Fruit fly (Drosophila melanogaster) Kc167 (cell line): ENCODE results near the gene CG8461.
A peak's percentile ranks its signal among the peaks of the same experiment; 100 is the strongest.

Experiments used
- Myc ChIP-seq: fragments of >200 bp; optimal IDR thresholded peaks from 2 replicates; lab custom pipeline; 2017; ENCODE audit warnings: missing external identifiers
- Sin3A ChIP-seq: fragments of >200 bp; optimal IDR thresholded peaks from 2 replicates; lab custom pipeline; 2018; ENCODE audit warnings: missing external identifiers
- h ChIP-seq: fragments of >200 bp; optimal IDR thresholded peaks from 3 replicates; lab custom pipeline; 2018; ENCODE audit warnings: missing external identifiers
- insv ChIP-seq: fragments of >200 bp; optimal IDR thresholded peaks from 3 replicates; lab custom pipeline; 2018; ENCODE audit warnings: missing external identifiers
- psq ChIP-seq: fragments of >200 bp; optimal IDR thresholded peaks from 2 replicates; lab custom pipeline; 2017; ENCODE audit warnings: missing external identifiers
- ttk ChIP-seq: sonication (Bioruptor generic); optimal IDR thresholded peaks from 2 replicates; lab custom pipeline; 2017; ENCODE audit warnings: missing external identifiers

The CG8461 gene

DNA sequence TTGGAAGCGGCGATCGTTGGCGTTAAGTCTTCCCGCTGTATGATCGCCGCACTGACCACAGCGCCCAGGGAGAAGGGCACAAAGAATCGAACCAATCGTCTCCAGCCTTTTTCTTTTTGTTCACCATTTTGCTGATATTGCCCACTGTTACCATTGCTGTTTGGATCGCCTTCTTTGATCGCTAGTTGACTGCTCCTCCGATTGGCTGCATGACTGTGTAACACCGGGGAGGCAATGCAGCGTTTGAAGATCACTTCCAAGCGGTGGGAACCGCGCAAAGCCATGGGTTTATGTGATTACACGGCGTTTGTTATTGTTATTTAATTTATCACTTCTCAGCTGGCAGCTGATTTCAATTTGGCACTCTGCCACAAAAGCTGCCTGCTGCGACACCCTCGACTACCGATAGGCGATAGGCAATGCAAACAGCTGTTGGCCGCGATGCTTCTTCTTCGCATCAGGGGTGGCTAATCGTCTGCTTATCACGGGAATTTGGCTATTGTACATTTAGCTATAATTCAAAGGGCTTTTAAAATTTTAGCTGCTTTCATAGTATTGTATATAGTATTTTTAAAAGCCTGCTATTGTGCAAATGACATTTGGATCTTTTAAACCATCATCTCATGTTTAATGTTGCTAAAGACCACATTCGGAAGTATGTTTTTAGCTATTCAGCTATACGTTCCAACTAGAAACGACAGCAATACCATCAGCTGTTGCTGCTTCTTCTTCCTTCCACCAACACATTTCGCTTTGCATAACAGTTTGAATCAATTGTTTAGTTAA, 2.1 kb downstream of the CG8461 start, which contains the start of the genes HtrA2 and mRpL11:
Gene HtrA2, minus strand, starts transcription at position 590 of the 786 bp plus-strand sequence.
Gene mRpL11, plus strand, starts transcription at position 716 of the 786 bp plus-strand sequence.
- TF ChIP-seq Sin3A (lab: Kevin White, UChicago) (peak; percentile 64), Myc (lab: Kevin White, UChicago) (no peak)

DNA sequence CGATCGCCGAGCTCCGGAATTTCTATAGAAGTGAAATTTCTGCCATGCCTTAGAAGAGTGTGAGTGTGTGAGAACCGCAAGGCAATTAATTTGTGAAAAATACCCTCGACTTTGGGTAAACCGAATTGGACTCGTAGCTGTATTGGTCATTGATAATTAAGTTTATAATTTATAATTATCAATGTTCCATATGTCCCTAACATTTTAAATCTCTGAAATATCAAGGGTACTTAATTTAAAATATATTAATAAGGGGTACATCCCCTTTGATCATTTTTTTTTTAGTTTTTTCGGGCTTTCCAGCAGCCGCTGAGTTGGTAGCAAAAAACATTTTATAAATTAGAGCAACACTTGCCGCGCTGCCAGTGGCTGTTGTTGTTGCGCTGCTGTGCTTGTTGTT, 8.3 kb downstream of the CG8461 start:
- no peak for TF ChIP-seq Sin3A (lab: Kevin White, UChicago)
- no peak for TF ChIP-seq ttk (lab: Kevin White, UChicago)
- no peak for TF ChIP-seq h (lab: Kevin White, UChicago)
- TF ChIP-seq Myc (lab: Kevin White, UChicago) = no peak
- no peak for TF ChIP-seq insv (lab: Kevin White, UChicago)
- TF ChIP-seq psq (lab: Kevin White, UChicago) = no peak

- no peak for TF ChIP-seq h (lab: Kevin White, UChicago)
Observed at dm6 chr3R:14498072-14498471, 15.4 kb downstream of the CG8461 start.

dm6 chr3R:14496385-14496784, 17.1 kb downstream of the CG8461 start:
- TF ChIP-seq Myc (lab: Kevin White, UChicago) (no peak), Sin3A (lab: Kevin White, UChicago) (no peak)

DNA sequence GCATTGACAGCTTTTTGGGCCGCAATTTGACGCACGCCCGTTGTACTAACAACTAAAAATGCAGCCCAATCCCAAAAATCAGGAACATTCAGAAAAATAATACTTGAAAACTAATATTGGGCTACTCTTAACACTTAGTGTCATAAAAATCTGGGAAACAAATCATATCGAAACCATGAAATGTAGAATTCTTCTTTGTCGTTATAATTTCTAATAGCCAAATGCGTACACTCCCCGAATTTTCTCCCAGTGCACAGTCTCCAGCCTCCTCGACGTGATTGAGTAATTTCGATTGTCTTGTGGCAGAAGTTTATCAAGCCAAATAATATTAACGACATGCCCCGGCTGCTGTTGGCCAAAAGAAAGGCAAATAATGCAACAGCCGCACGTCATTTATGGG, 19.5 kb downstream of the CG8461 start:
- TF ChIP-seq Sin3A (lab: Kevin White, UChicago) (no peak), ttk (lab: Kevin White, UChicago) (no peak), h (lab: Kevin White, UChicago) (no peak), psq (lab: Kevin White, UChicago) (no peak), Myc (lab: Kevin White, UChicago) (no peak), insv (lab: Kevin White, UChicago) (no peak)

DNA sequence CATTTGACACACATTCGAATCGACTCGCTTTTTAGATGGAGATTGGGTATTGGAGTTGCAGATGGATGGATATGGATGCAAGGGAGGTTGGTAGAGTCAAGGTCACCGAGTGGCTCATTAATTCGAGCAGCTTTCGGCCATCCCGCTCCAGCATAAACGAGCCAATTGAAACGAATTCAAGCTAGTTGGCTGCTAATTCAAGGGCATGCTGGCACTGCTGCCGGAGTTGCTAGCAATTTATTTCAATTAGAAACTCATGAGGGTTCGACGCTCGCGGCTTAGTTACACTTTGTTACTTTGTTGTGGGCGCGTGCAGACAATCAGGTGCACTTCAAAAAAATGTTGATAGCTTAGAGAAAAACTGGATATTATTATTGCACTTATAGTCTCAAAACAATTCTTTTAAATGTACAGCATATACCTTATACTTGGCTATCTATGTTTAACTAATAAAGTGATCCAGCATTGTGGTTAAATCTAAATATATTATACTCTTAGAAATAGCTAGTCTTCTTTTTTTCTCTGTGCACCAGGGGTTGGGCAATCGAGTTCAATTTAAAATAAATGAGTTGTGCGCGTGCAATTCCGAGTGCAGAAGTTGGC, 21.0 kb downstream of the CG8461 start:
- no peak for TF ChIP-seq Sin3A (lab: Kevin White, UChicago)

dm6 chr3R:14486469-14486868, 27.0 kb downstream of the CG8461 start:
- TF ChIP-seq ttk (lab: Kevin White, UChicago) = no peak
- TF ChIP-seq h (lab: Kevin White, UChicago) = no peak
- TF ChIP-seq psq (lab: Kevin White, UChicago) = no peak
- no peak for TF ChIP-seq Myc (lab: Kevin White, UChicago)
- no peak for TF ChIP-seq Sin3A (lab: Kevin White, UChicago)
- no peak for TF ChIP-seq insv (lab: Kevin White, UChicago)

DNA sequence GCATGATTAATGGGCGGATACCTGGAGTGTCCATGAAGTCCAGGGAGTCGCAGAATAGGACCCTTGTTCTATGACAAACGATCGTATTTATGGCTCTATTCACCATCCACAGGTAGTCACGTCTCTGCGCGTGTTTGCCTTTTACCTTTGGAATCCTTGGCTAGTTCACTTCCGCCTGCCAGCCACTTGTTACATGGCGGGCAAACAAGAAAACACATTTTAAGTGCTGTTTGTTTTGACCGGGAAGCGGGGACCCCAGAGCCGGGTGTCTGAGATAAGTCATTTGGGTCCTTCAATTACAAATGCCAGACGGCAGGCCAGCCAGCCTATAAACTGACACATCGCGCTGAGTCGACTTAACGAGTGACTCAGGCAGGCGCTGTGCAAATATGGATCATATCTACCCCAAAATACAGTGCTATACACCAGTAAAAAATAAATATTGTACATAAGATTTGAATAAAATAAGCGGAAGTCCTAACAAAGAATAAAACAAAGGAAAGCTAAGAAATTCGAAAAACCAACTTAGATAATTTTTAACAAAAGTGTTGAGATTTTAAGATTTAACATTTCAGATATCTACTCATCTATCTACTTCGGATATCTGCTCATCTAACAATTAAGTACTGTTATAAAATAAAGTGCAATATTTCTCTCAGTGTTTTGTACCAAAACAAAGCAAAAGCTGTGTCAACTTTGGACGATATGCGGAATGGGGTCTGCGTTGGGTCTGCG, 28.7 kb downstream of the CG8461 start:
- no peak for TF ChIP-seq insv (lab: Kevin White, UChicago)
- no peak for TF ChIP-seq h (lab: Kevin White, UChicago)
- no peak for TF ChIP-seq psq (lab: Kevin White, UChicago)
- no peak for TF ChIP-seq ttk (lab: Kevin White, UChicago)
- TF ChIP-seq Sin3A (lab: Kevin White, UChicago) = no peak
- no peak for TF ChIP-seq Myc (lab: Kevin White, UChicago)

dm6 chr3R:14482986-14483385, 30.5 kb downstream of the CG8461 start:
- TF ChIP-seq h (lab: Kevin White, UChicago) (no peak), ttk (lab: Kevin White, UChicago) (no peak), Myc (lab: Kevin White, UChicago) (no peak), insv (lab: Kevin White, UChicago) (no peak), Sin3A (lab: Kevin White, UChicago) (no peak), psq (lab: Kevin White, UChicago) (no peak)

DNA sequence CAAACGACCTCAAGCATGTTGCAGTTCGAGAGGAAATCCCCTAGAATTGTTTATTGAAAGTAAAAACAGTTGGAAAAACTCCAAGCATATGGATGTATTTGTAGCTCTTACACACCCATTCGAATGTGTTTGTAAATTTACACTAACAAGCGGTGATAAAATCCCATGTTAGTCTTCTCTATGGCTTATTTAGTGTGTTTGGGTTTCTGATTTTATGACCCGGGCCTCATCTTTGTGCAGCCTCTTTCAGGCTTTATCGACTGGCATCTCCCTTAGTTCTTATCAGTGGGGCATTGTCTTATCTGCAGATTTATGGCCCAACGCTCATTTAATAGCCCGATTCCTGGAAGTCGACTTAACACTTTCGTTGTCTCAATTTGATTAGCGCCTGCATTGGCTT, 31.5 kb downstream of the CG8461 start:
- TF ChIP-seq ttk (lab: Kevin White, UChicago) = no peak
- no peak for TF ChIP-seq insv (lab: Kevin White, UChicago)
- no peak for TF ChIP-seq h (lab: Kevin White, UChicago)
- no peak for TF ChIP-seq psq (lab: Kevin White, UChicago)
- TF ChIP-seq Myc (lab: Kevin White, UChicago) = no peak
- TF ChIP-seq Sin3A (lab: Kevin White, UChicago) = no peak

DNA sequence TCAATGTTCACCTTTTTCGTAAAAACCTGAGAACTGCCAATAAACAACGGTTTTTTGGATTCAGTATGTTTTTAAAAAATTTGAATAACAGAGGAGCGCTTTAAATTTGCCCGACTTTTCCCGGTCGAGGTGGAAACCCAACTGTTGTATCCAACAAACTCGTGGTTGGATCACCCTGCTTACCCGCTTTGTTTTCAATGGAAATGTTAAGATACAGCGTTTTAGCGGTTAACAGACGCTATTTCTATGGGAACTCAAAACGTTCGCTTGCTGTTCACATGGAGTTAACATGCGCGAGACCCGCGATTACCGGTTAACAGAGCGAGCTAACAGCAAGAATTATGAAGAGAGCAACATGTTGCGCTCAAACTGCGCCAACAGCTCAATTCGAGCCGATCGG, 31.9 kb downstream of the CG8461 start, which contains the start of gene cv-c:
Gene cv-c, minus strand, starts transcription at position 145 of the 400 bp plus-strand sequence.
- no peak for TF ChIP-seq ttk (lab: Kevin White, UChicago)
- TF ChIP-seq Sin3A (lab: Kevin White, UChicago) = no peak
- no peak for TF ChIP-seq h (lab: Kevin White, UChicago)
- peak; percentile 48 for TF ChIP-seq insv (lab: Kevin White, UChicago)
